Fruit fly (Drosophila melanogaster): ENCODE results near the gene Nin.

- TF ChIP-seq h (optimal IDR thresholded peaks at IDR 0.05) = no peak
- no peak for TF ChIP-seq Sin3A (optimal IDR thresholded peaks at IDR 0.05)
- TF ChIP-seq psq (optimal IDR thresholded peaks at IDR 0.05) = no peak
Observed at dm6 chr2L:5254105-5254711, 24.1 kb downstream of the Nin start.
